Worm (Caenorhabditis elegans) whole organism, L2 larva: ENCODE results near the gene srw-38.

ENCODE experiments used
- R02D3.7 ChIP-seq: fragments of 150-350 bp; optimal IDR thresholded peaks from 2 replicates; lab custom pipeline; 2014; ENCODE audit warnings: missing biosample characterization, missing genetic modification characterization
- Y55F3AM.14 ChIP-seq: fragments of 200-800 bp; sonication (Bioruptor generic); optimal IDR thresholded peaks from 2 replicates; lab custom pipeline; 2018; ENCODE audit warnings: mild to moderate bottlenecking, missing genetic modification characterization, missing compliant biosample characterization
- aly-2 ChIP-seq: fragments of 150-350 bp; optimal IDR thresholded peaks from 2 replicates; lab custom pipeline; 2014; ENCODE audit warnings: missing biosample characterization, missing genetic modification characterization
- ama-1 ChIP-seq: fragments of 150-350 bp; optimal IDR thresholded peaks from 2 replicates; lab custom pipeline; 2018; ENCODE audit warnings: inconsistent platforms
- ceh-16 ChIP-seq: fragments of 150-350 bp; optimal IDR thresholded peaks from 2 replicates; lab custom pipeline; 2014; ENCODE audit warnings: missing biosample characterization, missing genetic modification characterization
- crh-2 ChIP-seq: sonication (generic microtip); optimal IDR thresholded peaks from 2 replicates; lab custom pipeline; 2017; ENCODE audit warnings: missing biosample characterization, missing genetic modification characterization
- egl-27 ChIP-seq: sonication (generic microtip); optimal IDR thresholded peaks from 3 replicates; lab custom pipeline; 2017; ENCODE audit warnings: missing biosample characterization, missing genetic modification reagents, missing genetic modification characterization
- elt-1 ChIP-seq: fragments of 150-350 bp; optimal IDR thresholded peaks from 2 replicates; lab custom pipeline; 2014; ENCODE audit warnings: missing biosample characterization, missing genetic modification characterization
- elt-3 ChIP-seq: sonication (generic microtip); optimal IDR thresholded peaks from 2 replicates; lab custom pipeline; 2017; ENCODE audit warnings: missing biosample characterization, missing genetic modification characterization
- fos-1 ChIP-seq: fragments of 150-350 bp; optimal IDR thresholded peaks from 2 replicates; lab custom pipeline; 2014; ENCODE audit warnings: missing biosample characterization, missing genetic modification characterization
- gmeb-1 ChIP-seq: fragments of 150-350 bp; optimal IDR thresholded peaks from 2 replicates; lab custom pipeline; 2014; ENCODE audit warnings: missing biosample characterization, missing genetic modification characterization
- lin-11 ChIP-seq: fragments of 150-350 bp; sonication (generic microtip); optimal IDR thresholded peaks from 2 replicates; lab custom pipeline; 2014; ENCODE audit warnings: missing biosample characterization, missing genetic modification characterization, inconsistent platforms, mixed read lengths
- lin-13 ChIP-seq: fragments of 150-350 bp; optimal IDR thresholded peaks from 2 replicates; lab custom pipeline; 2014; ENCODE audit warnings: missing biosample characterization, missing genetic modification reagents, missing genetic modification characterization
- lin-39 ChIP-seq: fragments of 150-350 bp; optimal IDR thresholded peaks from 2 replicates; lab custom pipeline; 2014; ENCODE audit warnings: missing biosample characterization, missing genetic modification reagents, missing genetic modification characterization
- lsy-2 ChIP-seq, 2 experiments: fragments of 150-350 bp in 1 of 2; sonication (generic microtip) in 1 of 2; optimal IDR thresholded peaks; 2 replicates each; lab custom pipeline; 2014 to 2017; ENCODE audit warnings: missing biosample characterization in 2 of 2, missing genetic modification characterization in 2 of 2
- mdl-1 ChIP-seq, 2 experiments: fragments of 150-350 bp in 1 of 2; sonication (generic microtip) in 1 of 2; optimal IDR thresholded peaks; 2 replicates each; lab custom pipeline; 2017; ENCODE audit warnings: missing biosample characterization in 2 of 2, missing genetic modification characterization in 2 of 2
- nhr-11 ChIP-seq: fragments of 150-350 bp; optimal IDR thresholded peaks from 2 replicates; lab custom pipeline; 2014; ENCODE audit warnings: missing biosample characterization, missing genetic modification characterization
- nhr-12 ChIP-seq: fragments of 150-350 bp; optimal IDR thresholded peaks from 2 replicates; lab custom pipeline; 2014; ENCODE audit warnings: missing biosample characterization, missing genetic modification characterization
- nhr-129 ChIP-seq: fragments of 150-350 bp; optimal IDR thresholded peaks from 2 replicates; lab custom pipeline; 2014; ENCODE audit warnings: missing biosample characterization, missing genetic modification characterization
- nhr-21 ChIP-seq: fragments of 150-350 bp; optimal IDR thresholded peaks from 2 replicates; lab custom pipeline; 2014; ENCODE audit warnings: missing biosample characterization, missing genetic modification characterization
- nhr-23 ChIP-seq: fragments of 150-350 bp; optimal IDR thresholded peaks from 2 replicates; lab custom pipeline; 2014; ENCODE audit warnings: missing biosample characterization, missing genetic modification reagents, missing genetic modification characterization
- nhr-237 ChIP-seq: fragments of 150-350 bp; optimal IDR thresholded peaks from 2 replicates; lab custom pipeline; 2014; ENCODE audit warnings: missing biosample characterization, missing genetic modification characterization
- nhr-25 ChIP-seq: fragments of 150-350 bp; sonication (generic microtip); optimal IDR thresholded peaks from 3 replicates; lab custom pipeline; 2014; ENCODE audit warnings: missing biosample characterization, missing genetic modification characterization
- nhr-6 ChIP-seq: fragments of 150-350 bp; optimal IDR thresholded peaks from 2 replicates; lab custom pipeline; 2014; ENCODE audit warnings: missing biosample characterization, missing genetic modification characterization
- nhr-77 ChIP-seq: fragments of 150-350 bp; optimal IDR thresholded peaks from 2 replicates; lab custom pipeline; 2014; ENCODE audit warnings: missing biosample characterization, missing genetic modification characterization
- peb-1 ChIP-seq: fragments of 150-350 bp; optimal IDR thresholded peaks from 2 replicates; lab custom pipeline; 2014; ENCODE audit warnings: missing biosample characterization, missing genetic modification characterization
- sem-4 ChIP-seq: fragments of 150-350 bp; optimal IDR thresholded peaks from 2 replicates; lab custom pipeline; 2014; ENCODE audit warnings: missing biosample characterization, missing genetic modification reagents, missing genetic modification characterization
- skn-1 ChIP-seq: sonication (generic microtip); optimal IDR thresholded peaks from 2 replicates; lab custom pipeline; 2017; ENCODE audit warnings: missing biosample characterization, missing genetic modification characterization
- sma-9 ChIP-seq, 2 experiments: fragments of 150-350 bp in 1 of 2; sonication (generic microtip) in 1 of 2; optimal IDR thresholded peaks; 2 replicates each; lab custom pipeline; 2014 to 2016; ENCODE audit warnings: missing genetic modification characterization in 2 of 2, mild to moderate bottlenecking in 1 of 2, missing biosample characterization in 1 of 2, missing compliant biosample characterization in 1 of 2, missing genetic modification reagents in 1 of 2, moderate library complexity in 1 of 2
- snpc-4 ChIP-seq: fragments of 150-350 bp; optimal IDR thresholded peaks from 2 replicates; lab custom pipeline; 2014; ENCODE audit warnings: missing biosample characterization, missing genetic modification characterization
- unc-55 ChIP-seq: fragments of 150-350 bp; sonication (generic microtip); optimal IDR thresholded peaks from 3 replicates; lab custom pipeline; 2014; ENCODE audit warnings: missing biosample characterization, missing genetic modification reagents, missing genetic modification characterization
- zag-1 ChIP-seq: fragments of 150-350 bp; optimal IDR thresholded peaks from 2 replicates; lab custom pipeline; 2014; ENCODE audit warnings: missing biosample characterization, missing genetic modification characterization
- ztf-11 ChIP-seq: sonication (generic microtip); optimal IDR thresholded peaks from 2 replicates; lab custom pipeline; 2017; ENCODE audit warnings: missing biosample characterization, missing genetic modification characterization
- ztf-4 ChIP-seq: fragments of 150-350 bp; optimal IDR thresholded peaks from 2 replicates; lab custom pipeline; 2014; ENCODE audit warnings: missing biosample characterization, missing genetic modification characterization

The srw-38 gene

DNA sequence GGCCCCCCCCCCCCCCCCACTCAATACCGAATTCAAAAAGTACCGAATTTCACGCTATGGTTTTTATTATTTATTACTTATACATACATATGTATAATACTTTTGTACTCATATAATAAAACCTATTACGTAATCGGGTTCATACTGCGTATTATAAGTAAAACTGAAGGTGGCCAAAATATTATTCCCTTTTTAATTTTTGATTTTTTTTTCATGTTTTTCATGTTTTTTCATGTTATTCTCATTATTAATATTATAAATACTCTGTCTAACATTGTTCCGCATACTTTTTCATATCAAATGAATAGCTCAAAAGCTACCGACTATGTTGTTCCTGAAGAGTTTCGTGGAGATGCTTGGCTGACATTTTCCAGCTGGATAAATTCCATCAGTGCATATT is at the start of gene srw-38:
srw-38 (plus strand) TSS at position 301 of the 400 bp plus-strand sequence.
- TF ChIP-seq skn-1 (tag; lab: Kevin White, UChicago) (no peak), nhr-237 (no peak), nhr-6 (no peak), snpc-4 (tag; lab: Kevin White, UChicago) (no peak), nhr-129 (tag; lab: Kevin White, UChicago) (no peak), lsy-2 (tag; optimal IDR thresholded peaks at IDR 0.05; lab: Kevin White, UChicago) (no peak), nhr-23 (no peak)

DNA sequence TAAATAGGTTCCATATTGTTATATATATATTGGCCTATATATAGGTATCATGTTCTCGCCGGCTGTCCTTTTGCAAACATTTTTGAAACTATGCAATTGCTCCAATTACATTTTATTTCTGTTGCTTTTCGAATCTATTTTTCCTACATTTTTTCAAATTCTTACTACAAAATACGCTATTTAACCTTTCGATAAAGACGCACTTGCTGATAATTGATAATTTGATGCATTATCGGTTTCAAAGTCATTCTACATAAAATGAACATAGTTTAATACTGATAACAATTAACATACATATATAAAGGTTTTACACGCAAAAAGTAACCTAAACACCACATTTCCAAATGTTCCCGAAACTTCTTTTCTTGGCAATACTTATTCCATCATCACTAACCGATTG is 47.9 kb upstream of the srw-38 start, which contains the start of gene clec-258:
clec-258 (plus strand) TSS at position 81 of the 400 bp plus-strand sequence.
- TF ChIP-seq lin-39 (no peak), fos-1 (peak; percentile 72), mdl-1 (tag; optimal IDR thresholded peaks at IDR 0.05; lab: Kevin White, UChicago) (no peak), ztf-11 (tag; lab: Kevin White, UChicago) (no peak), unc-55 (no peak)

ce11 chrV:19790248-19790647 is 46.0 kb upstream of the srw-38 start:
- TF ChIP-seq lin-39 = no peak
- no peak for TF ChIP-seq crh-2 (tag; lab: Kevin White, UChicago)
- no peak for TF ChIP-seq ama-1
- TF ChIP-seq R02D3.7 = no peak
- no peak for TF ChIP-seq nhr-21

DNA sequence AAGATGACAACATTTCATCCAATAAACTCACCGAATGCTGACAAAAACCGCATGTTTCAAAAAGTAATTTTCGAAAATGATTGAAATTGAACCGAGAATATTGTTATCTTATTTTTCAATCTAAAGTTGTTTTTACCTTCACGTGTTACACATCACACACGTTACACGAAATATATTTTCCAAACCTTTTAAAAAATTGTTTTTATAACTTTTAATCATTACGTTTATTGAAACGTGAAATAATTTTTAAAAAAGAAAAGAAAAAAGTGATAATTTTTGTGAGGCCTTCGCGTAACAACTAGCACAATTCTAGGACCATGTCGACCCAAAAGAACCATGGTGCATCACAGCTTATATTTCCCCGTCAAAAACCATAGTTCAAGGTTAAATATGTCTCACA is 41.3 kb upstream of the srw-38 start, which contains the start of gene M162.7:
M162.7 (minus strand) TSS at position 101 of the 400 bp plus-strand sequence.
- TF ChIP-seq Y55F3AM.14 (GFP tag; lab: Kevin White, UChicago) = no peak
- TF ChIP-seq ztf-11 (tag; lab: Kevin White, UChicago) = no peak
- no peak for TF ChIP-seq nhr-23
- TF ChIP-seq elt-3 (tag; lab: Kevin White, UChicago) = no peak
- TF ChIP-seq lin-13 (GFP tag; lab: Kevin White, UChicago) = no peak
- TF ChIP-seq peb-1 (tag; lab: Kevin White, UChicago) = no peak
- TF ChIP-seq ceh-16 (tag; lab: Kevin White, UChicago) = no peak
- TF ChIP-seq, all 48 proteins: peak for 0

- TF ChIP-seq gmeb-1 (tag; lab: Kevin White, UChicago) = no peak
- no peak for TF ChIP-seq sem-4 (tag; lab: Kevin White, UChicago)
- TF ChIP-seq Y55F3AM.14 (GFP tag; lab: Kevin White, UChicago) = no peak
These were observed 35.2 kb upstream of the srw-38 start, which contains the start of gene Y116F11B.2 for ce11 chrV:19801033-19801432. Gene Y116F11B.2, minus strand, starts transcription at chrV:19801133.

- TF ChIP-seq ztf-11 (tag; lab: Kevin White, UChicago) (no peak), lin-11 (tag; lab: Kevin White, UChicago) (no peak), ceh-16 (tag; lab: Kevin White, UChicago) (no peak), lin-13 (GFP tag; lab: Kevin White, UChicago) (no peak), elt-1 (tag; lab: Kevin White, UChicago) (no peak), nhr-77 (tag; lab: Kevin White, UChicago) (no peak), nhr-237 (no peak), ama-1 (no peak), egl-27 (tag; lab: Kevin White, UChicago) (no peak), sma-9 (GFP tag; optimal IDR thresholded peaks at IDR 0.05; lab: Kevin White, UChicago) (no peak), sma-9 (tag; optimal IDR thresholded peaks at IDR 0.05; lab: Kevin White, UChicago) (no peak), nhr-23 (no peak), nhr-12 (no peak), crh-2 (tag; lab: Kevin White, UChicago) (no peak), zag-1 (tag; lab: Kevin White, UChicago) (no peak), ztf-4 (tag; lab: Kevin White, UChicago) (no peak), nhr-129 (tag; lab: Kevin White, UChicago) (no peak), aly-2 (tag; lab: Kevin White, UChicago) (no peak), nhr-25 (tag; lab: Kevin White, UChicago) (no peak), mdl-1 (tag; optimal IDR thresholded peaks at IDR 0.05; lab: Kevin White, UChicago) (no peak), nhr-11 (tag; lab: Kevin White, UChicago) (no peak)
- TF ChIP-seq, all 48 proteins: peak for 0
These were observed 33.4 kb upstream of the srw-38 start for ce11 chrV:19802797-19803196.
